Fruit fly (Drosophila melanogaster): ENCODE data around the gene CG9784.

DNA sequence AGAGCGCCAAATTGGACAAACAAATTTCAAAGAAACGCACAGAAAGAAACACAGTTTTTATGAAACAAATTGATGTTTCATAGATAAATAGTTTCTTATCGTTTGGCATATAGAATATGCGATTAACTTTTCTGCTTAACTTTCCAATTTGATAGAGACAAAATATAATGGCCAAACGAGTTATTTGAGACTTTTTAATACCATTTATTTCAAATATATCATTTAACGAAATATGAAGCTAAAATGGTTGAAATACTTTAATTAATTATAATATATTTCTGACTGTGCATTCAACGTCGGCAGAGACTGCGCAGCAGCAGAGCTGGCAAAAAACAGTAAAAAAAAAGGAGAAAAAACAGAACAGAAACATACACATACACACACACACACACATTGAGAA, 13.4 kb downstream of the CG9784 start:
- TF ChIP-seq ind (GFP tag; optimal IDR thresholded peaks at IDR 0.05) (no peak), CG31224 (GFP tag; IDR thresholded peaks at IDR 0.05) (no peak), kah (GFP tag; optimal IDR thresholded peaks at IDR 0.05) (no peak), nmo (GFP tag; optimal IDR thresholded peaks at IDR 0.05) (no peak), pnt (GFP tag; optimal IDR thresholded peaks at IDR 0.05) (no peak), Elba2 (GFP tag; optimal IDR thresholded peaks at IDR 0.05) (no peak), fd96Cb (tag; optimal IDR thresholded peaks at IDR 0.05) (no peak), trh (GFP tag; optimal IDR thresholded peaks at IDR 0.05) (no peak), pb (GFP tag; optimal IDR thresholded peaks at IDR 0.05) (no peak), CG1647 (GFP tag; optimal IDR thresholded peaks at IDR 0.05) (no peak), CG15514 (GFP tag; optimal IDR thresholded peaks at IDR 0.05) (no peak), al (GFP tag; IDR thresholded peaks at IDR 0.05) (no peak), shn (GFP tag; optimal IDR thresholded peaks at IDR 0.05) (no peak), CkIIα-i1 (GFP tag; IDR thresholded peaks at IDR 0.05) (no peak)
